Worm (Caenorhabditis elegans): ENCODE data around the gene sma-3.
A peak's percentile ranks its signal among the peaks of the same experiment; 100 is the strongest.

The sma-3 gene

DNA sequence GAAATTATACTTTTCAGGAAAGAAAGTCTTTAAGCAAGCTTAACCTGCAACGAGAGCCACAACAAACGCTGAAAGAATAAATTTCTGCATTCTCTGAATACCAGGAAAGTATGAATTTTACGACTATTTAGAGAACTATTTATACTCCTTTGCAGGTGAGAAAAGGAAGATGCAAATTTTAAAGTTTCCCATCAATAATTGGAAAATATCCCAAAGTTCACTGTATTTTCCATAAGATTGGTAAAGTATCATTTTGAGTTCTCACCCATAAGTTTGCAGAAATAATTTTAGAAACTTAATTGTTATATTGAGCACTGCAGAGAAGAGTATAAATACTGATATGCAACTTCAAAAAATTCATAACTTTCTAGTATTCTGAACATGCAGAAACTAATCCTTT is 4.3 kb downstream of the sma-3 start, which contains the start of gene clec-158:
TSS of gene clec-158 (minus strand) at position 101 of the 400 bp plus-strand sequence.
- TF ChIP-seq zag-1 (tag; optimal IDR thresholded peaks at IDR 0.05) (no peak), lin-11 (tag; optimal IDR thresholded peaks at IDR 0.05) (no peak), mbf-1 (tag; optimal IDR thresholded peaks at IDR 0.05) (no peak), snpc-4 (tag; optimal IDR thresholded peaks at IDR 0.05) (no peak), crh-2 (tag; optimal IDR thresholded peaks at IDR 0.05) (no peak), sma-9 (GFP tag; optimal IDR thresholded peaks at IDR 0.05) (no peak), sma-9 (tag; optimal IDR thresholded peaks at IDR 0.05) (no peak), aly-2 (tag; optimal IDR thresholded peaks at IDR 0.05) (no peak), skn-1 (tag; optimal IDR thresholded peaks at IDR 0.05) (no peak), fos-1 (tag; optimal IDR thresholded peaks at IDR 0.05) (no peak), ztf-1 (GFP tag; conservative IDR thresholded peaks at IDR 0.05) (no peak)

DNA sequence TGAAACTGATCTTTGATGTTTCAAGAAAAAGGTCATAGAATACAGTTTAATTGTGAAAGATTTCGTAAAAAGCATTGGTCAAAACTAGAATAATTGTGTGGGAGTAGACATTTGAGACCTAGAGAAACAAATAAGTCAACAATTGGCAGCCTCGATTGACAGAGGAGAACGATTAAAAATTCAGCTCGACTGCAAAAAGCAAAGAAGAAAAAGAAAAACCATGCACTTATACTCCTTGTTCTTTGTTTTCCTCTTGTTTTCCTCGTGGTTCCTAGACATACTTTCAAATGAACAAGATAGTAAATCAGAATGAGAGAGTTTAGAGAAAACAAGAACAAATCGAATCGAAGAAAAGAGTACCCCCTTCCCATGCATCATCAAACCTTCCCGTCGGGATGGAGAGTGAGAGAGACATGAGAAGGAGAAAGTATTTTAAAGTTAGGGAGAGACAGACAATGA is 6.3 kb downstream of the sma-3 start:
- no peak for TF ChIP-seq mab-5 (tag; optimal IDR thresholded peaks at IDR 0.05)
- peak; percentile 61 for TF ChIP-seq gmeb-1 (tag; optimal IDR thresholded peaks at IDR 0.05)
- no peak for TF ChIP-seq lin-11 (tag; optimal IDR thresholded peaks at IDR 0.05)
- TF ChIP-seq alr-1 (tag; optimal IDR thresholded peaks at IDR 0.05), result no peak
- peak in 1 of 2 experiments; percentile 55 for TF ChIP-seq lsy-2 (tag; optimal IDR thresholded peaks at IDR 0.05)
- no peak for TF ChIP-seq skn-1 (tag; optimal IDR thresholded peaks at IDR 0.05)
- no peak for TF ChIP-seq lin-39 (tag; optimal IDR thresholded peaks at IDR 0.05)
- TF ChIP-seq ztf-1 (GFP tag; conservative IDR thresholded peaks at IDR 0.05), result no peak
- peak; percentile 49 for TF ChIP-seq crh-2 (tag; optimal IDR thresholded peaks at IDR 0.05)
- TF ChIP-seq sma-9 (GFP tag; optimal IDR thresholded peaks at IDR 0.05), result peak; percentile 78
- TF ChIP-seq sma-9 (tag; optimal IDR thresholded peaks at IDR 0.05), result no peak
- no peak for TF ChIP-seq nhr-11 (tag; optimal IDR thresholded peaks at IDR 0.05)
- no peak for TF ChIP-seq dmd-4 (tag; optimal IDR thresholded peaks at IDR 0.05)
- TF ChIP-seq ceh-16 (tag; optimal IDR thresholded peaks at IDR 0.05), result no peak
- TF ChIP-seq F13H6.1 (tag; optimal IDR thresholded peaks at IDR 0.05), result peak; percentile 73
- TF ChIP-seq mdl-1 (tag; optimal IDR thresholded peaks at IDR 0.05), result peak; percentile 2 to 43
- no peak for TF ChIP-seq unc-55 (GFP tag; optimal IDR thresholded peaks at IDR 0.05)
- peak; percentile 85 for TF ChIP-seq nhr-129 (tag; optimal IDR thresholded peaks at IDR 0.05)
- TF ChIP-seq blmp-1 (tag; optimal IDR thresholded peaks at IDR 0.05; ENCODE audit: insufficient read depth), result peak; percentile 64
- TF ChIP-seq unc-62 (GFP tag; optimal IDR thresholded peaks at IDR 0.05), result no peak
- peak; percentile 33 for TF ChIP-seq nhr-25 (tag; optimal IDR thresholded peaks at IDR 0.05)
- no peak for TF ChIP-seq ztf-11 (tag; optimal IDR thresholded peaks at IDR 0.05)
- peak; percentile 93 for TF ChIP-seq fos-1 (tag; optimal IDR thresholded peaks at IDR 0.05)
- TF ChIP-seq C34F6.9 (tag; optimal IDR thresholded peaks at IDR 0.05), result peak; percentile 54
- TF ChIP-seq Y55F3AM.14 (GFP tag; optimal IDR thresholded peaks at IDR 0.05), result no peak

DNA sequence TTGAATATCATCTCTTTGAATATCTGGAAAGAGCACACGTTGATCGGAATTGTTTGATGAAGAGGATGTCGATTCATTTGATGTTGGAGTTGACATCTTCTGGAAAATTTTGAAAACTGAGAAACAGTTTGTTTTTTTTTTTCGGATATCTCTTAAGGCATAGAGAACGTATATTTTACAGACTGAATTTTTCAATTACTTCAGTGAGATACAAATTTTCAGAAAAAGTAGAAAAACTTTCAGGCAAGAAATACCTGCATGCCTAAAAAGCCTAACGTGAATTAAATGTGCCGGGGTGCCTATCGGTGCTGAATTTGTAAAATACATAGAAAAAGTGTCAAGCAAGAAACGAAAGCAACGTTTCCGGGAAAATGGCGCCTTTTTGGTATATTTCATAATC is 7.1 kb downstream of the sma-3 start, which contains the start of gene zak-1:
TSS of gene zak-1 (minus strand) at position 101 of the 400 bp plus-strand sequence.
- no peak for TF ChIP-seq skn-1 (tag; optimal IDR thresholded peaks at IDR 0.05)
- TF ChIP-seq nhr-11 (tag; optimal IDR thresholded peaks at IDR 0.05), result no peak

DNA sequence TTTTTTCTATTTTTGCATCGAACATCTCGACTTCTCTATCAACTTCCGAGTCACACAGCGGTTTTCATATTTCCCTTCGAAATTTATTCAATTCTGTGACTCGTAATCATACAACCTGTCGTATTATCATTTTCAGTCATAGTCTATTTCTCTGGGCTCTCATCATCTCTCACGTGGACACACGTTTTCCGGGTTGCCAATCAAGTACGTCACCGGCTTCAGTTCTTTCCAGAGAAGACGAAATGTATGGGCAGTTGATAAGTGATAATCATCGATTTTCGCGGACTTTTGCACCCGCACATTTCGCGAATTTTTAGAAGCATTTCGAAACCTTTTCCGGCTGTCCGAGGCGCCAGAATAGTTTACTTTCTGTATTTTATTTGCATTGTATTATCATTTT is 13.5 kb downstream of the sma-3 start, which contains the start of gene srv-1:
TSS of gene srv-1 (plus strand) at position 131 of the 400 bp plus-strand sequence.
- TF ChIP-seq ceh-82 (tag; optimal IDR thresholded peaks at IDR 0.05) (no peak), F13H6.1 (tag; optimal IDR thresholded peaks at IDR 0.05) (peak; percentile 36), sem-4 (tag; optimal IDR thresholded peaks at IDR 0.05) (no peak), sma-9 (GFP tag; optimal IDR thresholded peaks at IDR 0.05) (peak; percentile 85), sma-9 (tag; optimal IDR thresholded peaks at IDR 0.05) (no peak), sma-3 (GFP tag; optimal IDR thresholded peaks at IDR 0.05) (no peak), crh-2 (tag; optimal IDR thresholded peaks at IDR 0.05) (peak; percentile 54), fos-1 (tag; optimal IDR thresholded peaks at IDR 0.05) (peak; percentile 83), ztf-4 (tag; optimal IDR thresholded peaks at IDR 0.05) (no peak)

DNA sequence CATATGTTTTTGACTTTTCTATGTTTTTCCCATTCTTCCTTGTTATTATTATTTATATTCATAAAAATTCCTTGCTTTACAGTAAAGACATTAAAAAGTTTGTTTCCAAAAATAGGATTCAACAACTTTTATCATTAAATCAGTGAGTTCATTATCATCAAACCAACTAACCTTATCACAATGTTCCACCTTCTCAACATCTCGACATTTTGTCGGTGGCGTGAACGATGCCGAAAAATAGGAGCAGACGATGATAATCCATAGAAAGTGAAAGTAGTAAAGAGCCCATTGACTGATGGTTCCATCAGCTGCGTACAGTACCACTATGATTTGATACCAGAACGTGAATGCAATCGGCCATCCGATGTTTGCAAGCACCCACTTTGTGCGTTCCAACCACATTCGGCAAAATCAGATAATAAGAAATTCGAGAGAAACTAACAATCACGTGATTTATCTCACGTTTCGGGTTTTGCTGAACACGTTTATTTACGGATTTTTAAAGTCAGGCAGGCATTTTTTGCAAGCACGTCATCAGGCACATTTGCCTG is 15.0 kb downstream of the sma-3 start, which contains the start of gene dhhc-5:
TSS of gene dhhc-5 (minus strand) at position 406 of the 551 bp plus-strand sequence.
- TF ChIP-seq blmp-1 (tag; optimal IDR thresholded peaks at IDR 0.05; ENCODE audit: insufficient read depth), result no peak
- peak; percentile 21 for TF ChIP-seq fos-1 (tag; optimal IDR thresholded peaks at IDR 0.05)
- TF ChIP-seq sma-9 (GFP tag; optimal IDR thresholded peaks at IDR 0.05), result peak; percentile 50
- TF ChIP-seq sma-9 (tag; optimal IDR thresholded peaks at IDR 0.05), result no peak

All from whole organism, L2 larva.